Fruit fly (Drosophila melanogaster) whole organism, adult: Measurements from ENCODE around the gene CG43245.

ENCODE experiments used
- CG12768 ChIP-seq: fragments of 200-800 bp; sonication (Bioruptor generic); optimal IDR thresholded peaks from 2 replicates; lab custom pipeline; 2017; ENCODE audit warnings: missing biosample characterization, missing genetic modification characterization, mild to moderate bottlenecking, moderate library complexity, missing genetic modification reagents
- CG14711 ChIP-seq: fragments of 200-800 bp; sonication (Bioruptor generic); optimal IDR thresholded peaks from 2 replicates; lab custom pipeline; 2018; ENCODE audit warnings: missing biosample characterization, mild to moderate bottlenecking, missing genetic modification characterization, moderate library complexity
- CG7045 ChIP-seq: fragments of 200-800 bp; sonication (Bioruptor generic); optimal IDR thresholded peaks from 2 replicates; lab custom pipeline; 2017; ENCODE audit warnings: missing biosample characterization, mild to moderate bottlenecking, missing genetic modification characterization
- Clk ChIP-seq: fragments of 200-800 bp; sonication (Bioruptor generic); optimal IDR thresholded peaks from 2 replicates; lab custom pipeline; 2017; ENCODE audit warnings: missing biosample characterization, missing genetic modification characterization
- Hr96 ChIP-seq: fragments of 200-800 bp; sonication (Bioruptor generic); optimal IDR thresholded peaks from 2 replicates; lab custom pipeline; 2016; ENCODE audit warnings: missing biosample characterization, missing genetic modification characterization
- cic ChIP-seq: fragments of 200-800 bp; sonication (Bioruptor generic); optimal IDR thresholded peaks from 2 replicates; lab custom pipeline; 2017; ENCODE audit warnings: missing biosample characterization, mild to moderate bottlenecking, missing genetic modification characterization, moderate library complexity
- cnc ChIP-seq, 2 experiments: fragments of >200 bp; optimal IDR thresholded peaks; 2 replicates each; lab custom pipeline; 2017
- kay ChIP-seq: fragments of 200-800 bp; sonication (Bioruptor generic); peaks from one replicate; lab custom pipeline; 2016; ENCODE audit warnings: missing biosample characterization, missing genetic modification characterization, borderline replicate concordance
- ovo ChIP-seq: fragments of 200-800 bp; sonication (Bioruptor generic); optimal IDR thresholded peaks from 2 replicates; lab custom pipeline; 2016; ENCODE audit warnings: missing biosample characterization, missing genetic modification characterization
- toe ChIP-seq: fragments of 200-800 bp; sonication (Bioruptor generic); optimal IDR thresholded peaks from 2 replicates; lab custom pipeline; 2016; ENCODE audit warnings: missing biosample characterization, missing genetic modification characterization

DNA sequence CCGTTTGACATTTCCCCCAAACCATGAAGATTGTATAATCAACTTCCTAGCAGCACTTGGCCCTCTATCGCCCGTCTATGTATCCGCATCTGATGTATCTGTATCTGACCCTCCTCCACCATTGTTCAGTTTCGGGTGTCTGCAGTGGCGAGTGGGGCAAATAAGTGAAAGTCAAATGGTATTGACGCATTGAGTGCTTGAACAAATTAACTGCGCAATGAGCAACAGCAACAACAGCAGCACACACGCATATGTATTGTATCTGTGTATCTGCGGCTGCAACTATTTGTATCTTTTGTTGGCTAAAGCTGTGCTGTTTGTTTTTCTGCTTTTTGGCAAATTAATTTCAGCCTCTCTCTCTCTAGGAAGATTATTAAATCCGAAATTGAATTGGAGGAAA is 16.9 kb downstream of the CG43245 start:
- TF ChIP-seq CG14711, result no peak
- no peak for TF ChIP-seq Hr96 (GFP tag; lab: Kevin White, UChicago)
- no peak for TF ChIP-seq cic
- no peak for TF ChIP-seq CG7045 (GFP tag; lab: Kevin White, UChicago)
- TF ChIP-seq kay, result no peak
- no peak for TF ChIP-seq cnc (optimal IDR thresholded peaks at IDR 0.05; lab: Kevin White, UChicago)
- TF ChIP-seq Clk (GFP tag; lab: Kevin White, UChicago), result no peak
- TF ChIP-seq ovo, result no peak
- TF ChIP-seq toe (GFP tag; lab: Kevin White, UChicago), result no peak
- no peak for TF ChIP-seq CG12768
